Worm (Caenorhabditis elegans): Measurements from ENCODE around the gene C09H10.9.

Gene C09H10.9

DNA sequence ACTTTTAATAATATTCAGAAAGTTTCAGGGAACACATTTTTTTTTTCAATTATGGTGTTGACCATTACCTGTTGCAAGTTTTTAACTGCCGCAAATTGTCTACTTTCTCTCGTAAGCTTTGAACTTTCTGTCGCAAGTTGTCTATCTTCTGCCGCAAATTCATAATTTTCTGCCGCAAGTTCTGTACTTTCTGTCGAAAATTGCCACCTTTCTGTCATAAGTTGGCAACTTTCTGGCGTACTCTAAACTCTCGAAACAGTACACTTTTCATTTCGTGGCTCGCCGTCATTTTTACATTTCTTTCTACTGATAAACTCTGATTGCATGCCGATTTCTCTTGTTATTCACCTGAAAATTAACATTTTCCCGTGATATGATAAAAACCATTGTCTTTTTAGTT, 51.1 kb downstream of the C09H10.9 start:
- TF ChIP-seq T22C8.4 (GFP tag; IDR thresholded peaks at IDR 0.05) (no peak), med-1 (GFP tag; optimal IDR thresholded peaks at IDR 0.05; ENCODE audit: insufficient read depth) (no peak), klf-2 (GFP tag; conservative IDR thresholded peaks at IDR 0.05) (no peak), tab-1 (GFP tag; IDR thresholded peaks at IDR 0.05) (no peak), flt-1 (GFP tag; IDR thresholded peaks at IDR 0.05) (no peak), ztf-29 (GFP tag; IDR thresholded peaks at IDR 0.05) (no peak), ref-1 (GFP tag; conservative IDR thresholded peaks at IDR 0.05) (no peak), ztf-23 (GFP tag; IDR thresholded peaks at IDR 0.05) (no peak), cog-1 (tag; optimal IDR thresholded peaks at IDR 0.05) (no peak)

Data from whole organism, midembryonic.